Fruit fly (Drosophila melanogaster): ENCODE results near the gene PIG-Wa.

The PIG-Wa gene

DNA sequence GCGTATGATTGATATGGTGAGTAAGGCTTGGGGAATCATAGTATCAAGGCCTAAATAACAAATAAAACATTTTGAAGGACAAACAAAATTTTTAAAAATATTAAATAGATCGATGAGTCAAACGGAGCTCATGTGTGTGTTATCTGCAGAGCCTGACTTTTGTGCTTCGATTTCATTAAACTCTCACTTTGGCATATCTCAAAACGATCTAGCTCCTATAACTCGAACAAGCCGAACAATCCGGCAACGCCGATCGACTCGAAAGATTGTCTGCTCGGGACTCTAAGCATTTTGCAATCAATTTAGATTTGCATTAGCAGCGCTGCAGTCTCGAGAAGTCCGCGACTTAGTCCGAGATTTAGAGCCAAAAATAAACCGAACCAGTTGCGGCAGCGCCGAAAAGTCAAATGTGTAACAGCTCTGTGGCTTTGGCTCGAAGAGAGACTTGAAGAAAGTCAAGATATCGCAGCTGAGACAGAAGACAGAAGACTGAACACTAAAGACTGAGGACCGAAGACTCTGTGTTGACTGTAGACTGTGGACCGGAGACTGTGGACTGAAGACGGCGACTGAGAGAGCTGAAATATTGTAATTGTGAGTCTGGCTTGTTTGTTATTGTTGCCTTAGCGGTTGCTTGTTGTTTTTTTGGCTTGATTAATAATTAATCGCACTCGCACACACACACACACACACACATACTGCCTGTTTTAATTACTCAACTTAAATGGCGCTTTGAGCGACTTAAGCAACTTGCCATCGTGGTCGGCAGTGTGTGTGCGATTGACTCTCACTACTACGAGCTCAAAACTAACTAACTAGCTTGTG is 44.6 kb downstream of the PIG-Wa start (continued):
- TF ChIP-seq Met (GFP tag; optimal IDR thresholded peaks at IDR 0.05) (no peak), Sox15 (GFP tag; optimal IDR thresholded peaks at IDR 0.05) (no peak)

DNA sequence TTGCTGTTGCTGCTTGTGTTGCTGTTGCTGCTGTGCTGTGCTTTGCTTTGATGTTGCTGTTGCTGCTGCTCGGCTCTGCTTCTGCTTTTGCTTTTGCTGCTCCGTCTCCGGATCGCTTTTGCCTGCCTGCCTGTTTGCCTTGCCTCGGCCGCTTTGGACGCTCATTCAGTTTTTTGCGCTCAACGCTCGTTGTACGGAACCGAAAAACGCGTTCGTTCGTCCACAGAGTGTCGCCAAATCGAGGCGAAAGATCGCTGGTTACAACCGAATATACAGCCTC is 45.1 kb downstream of the PIG-Wa start, which contains the start of gene dpp:
Gene dpp (plus strand): TSS at position 164 of the 280 bp plus-strand sequence.
- no peak for TF ChIP-seq OdsH (GFP tag; optimal IDR thresholded peaks at IDR 0.05)
- no peak for TF ChIP-seq CG34406 (GFP tag; optimal IDR thresholded peaks at IDR 0.05)
- TF ChIP-seq CG3919 (GFP tag; optimal IDR thresholded peaks at IDR 0.05) = peak; percentile 36
- no peak for TF ChIP-seq CG6792 (GFP tag; optimal IDR thresholded peaks at IDR 0.05)
- peak; percentile 32 for TF ChIP-seq svp (GFP tag)
- no peak for TF ChIP-seq Sox15 (GFP tag; optimal IDR thresholded peaks at IDR 0.05)
- TF ChIP-seq pdm3 (GFP tag; optimal IDR thresholded peaks at IDR 0.05) = no peak
- TF ChIP-seq CG4318 (GFP tag; optimal IDR thresholded peaks at IDR 0.05) = no peak
- 0 out of 3 replicates have a peak, but pooled peaks have one; percentile 25 for TF ChIP-seq CG6163 (GFP tag; IDR thresholded peaks at IDR 0.05)
- TF ChIP-seq CG6808 (GFP tag; optimal IDR thresholded peaks at IDR 0.05) = no peak
- TF ChIP-seq CG16779 (tag; optimal IDR thresholded peaks at IDR 0.05) = no peak

DNA sequence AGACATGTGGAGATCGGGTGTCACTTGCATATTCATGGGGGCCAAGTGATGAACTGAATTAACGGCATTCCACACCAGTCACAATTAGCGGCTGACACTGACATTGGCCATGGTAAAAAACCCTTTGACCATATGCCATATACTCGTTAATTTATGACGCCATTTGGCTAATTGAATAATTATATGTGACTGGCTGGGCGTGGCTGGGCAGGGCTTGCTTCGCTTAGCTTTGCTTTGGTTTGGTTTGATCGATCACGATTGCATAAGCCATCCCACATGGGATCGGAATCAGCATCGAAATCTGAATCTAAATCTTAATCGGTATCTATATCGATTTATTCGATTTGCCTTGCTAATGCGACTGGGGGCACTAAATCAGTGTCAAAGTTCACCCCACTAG is 46.6 kb downstream of the PIG-Wa start:
- no peak for TF ChIP-seq CG8632 (GFP tag; optimal IDR thresholded peaks at IDR 0.05)
- TF ChIP-seq Hr38 (GFP tag; optimal IDR thresholded peaks at IDR 0.05) = no peak
- TF ChIP-seq CG3919 (GFP tag; optimal IDR thresholded peaks at IDR 0.05) = no peak
- TF ChIP-seq CG1621 (tag; optimal IDR thresholded peaks at IDR 0.05) = no peak
- no peak for TF ChIP-seq Sox102F (GFP tag; optimal IDR thresholded peaks at IDR 0.05)
- TF ChIP-seq svp (GFP tag) = no peak
- no peak for TF ChIP-seq Smox (GFP tag; optimal IDR thresholded peaks at IDR 0.05)
- no peak for TF ChIP-seq CG6276 (GFP tag; optimal IDR thresholded peaks at IDR 0.05)
- no peak for TF ChIP-seq Sox15 (GFP tag; optimal IDR thresholded peaks at IDR 0.05)
- TF ChIP-seq pdm3 (GFP tag; optimal IDR thresholded peaks at IDR 0.05) = no peak
- no peak for TF ChIP-seq Eip75B (GFP tag; optimal IDR thresholded peaks at IDR 0.05)
- TF ChIP-seq Hr39 (GFP tag; optimal IDR thresholded peaks at IDR 0.05) = no peak
- TF ChIP-seq eg (GFP tag; IDR thresholded peaks at IDR 0.05) = no peak
- no peak for TF ChIP-seq CG6163 (GFP tag; IDR thresholded peaks at IDR 0.05)
- TF ChIP-seq Lpt (GFP tag; optimal IDR thresholded peaks at IDR 0.05) = no peak

DNA sequence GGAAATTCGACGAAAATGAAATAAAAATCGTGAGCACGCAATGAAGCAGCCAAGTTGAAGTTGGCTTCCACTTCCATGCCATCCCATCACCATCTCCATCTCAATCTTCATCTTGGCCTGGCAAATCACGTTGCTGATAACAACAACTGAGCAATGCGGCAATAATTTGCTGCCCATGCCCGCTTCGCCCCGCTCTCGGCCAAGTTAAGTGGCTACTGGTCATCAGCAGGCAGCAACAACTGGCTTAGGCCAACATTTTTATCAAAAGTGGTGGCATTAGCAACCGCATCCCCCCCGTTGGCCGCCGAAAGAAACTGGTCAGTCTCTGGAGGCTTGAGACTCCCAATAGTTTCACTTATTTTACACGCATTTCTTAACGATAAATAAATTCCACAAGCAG is 47.2 kb downstream of the PIG-Wa start:
- no peak for TF ChIP-seq CG6792 (GFP tag; optimal IDR thresholded peaks at IDR 0.05)
- no peak for TF ChIP-seq acj6 (GFP tag; optimal IDR thresholded peaks at IDR 0.05)
- TF ChIP-seq CG32006 (GFP tag; optimal IDR thresholded peaks at IDR 0.05) = no peak
- TF ChIP-seq cyc (GFP tag; optimal IDR thresholded peaks at IDR 0.05) = no peak
- no peak for TF ChIP-seq OdsH (GFP tag; optimal IDR thresholded peaks at IDR 0.05)
- TF ChIP-seq fd85E (GFP tag; optimal IDR thresholded peaks at IDR 0.05) = no peak
- TF ChIP-seq CG34406 (GFP tag; optimal IDR thresholded peaks at IDR 0.05) = no peak
- TF ChIP-seq Ets96B (tag; optimal IDR thresholded peaks at IDR 0.05) = no peak
- TF ChIP-seq spab (GFP tag; optimal IDR thresholded peaks at IDR 0.05) = no peak
- no peak for TF ChIP-seq CG10669 (GFP tag; optimal IDR thresholded peaks at IDR 0.05)
- no peak for TF ChIP-seq CG9139 (GFP tag; optimal IDR thresholded peaks at IDR 0.05)
- TF ChIP-seq Gug (GFP tag; IDR thresholded peaks at IDR 0.05) = no peak
- TF ChIP-seq Eip93F (GFP tag; optimal IDR thresholded peaks at IDR 0.05) = no peak
- no peak for TF ChIP-seq CG8632 (GFP tag; optimal IDR thresholded peaks at IDR 0.05)

DNA sequence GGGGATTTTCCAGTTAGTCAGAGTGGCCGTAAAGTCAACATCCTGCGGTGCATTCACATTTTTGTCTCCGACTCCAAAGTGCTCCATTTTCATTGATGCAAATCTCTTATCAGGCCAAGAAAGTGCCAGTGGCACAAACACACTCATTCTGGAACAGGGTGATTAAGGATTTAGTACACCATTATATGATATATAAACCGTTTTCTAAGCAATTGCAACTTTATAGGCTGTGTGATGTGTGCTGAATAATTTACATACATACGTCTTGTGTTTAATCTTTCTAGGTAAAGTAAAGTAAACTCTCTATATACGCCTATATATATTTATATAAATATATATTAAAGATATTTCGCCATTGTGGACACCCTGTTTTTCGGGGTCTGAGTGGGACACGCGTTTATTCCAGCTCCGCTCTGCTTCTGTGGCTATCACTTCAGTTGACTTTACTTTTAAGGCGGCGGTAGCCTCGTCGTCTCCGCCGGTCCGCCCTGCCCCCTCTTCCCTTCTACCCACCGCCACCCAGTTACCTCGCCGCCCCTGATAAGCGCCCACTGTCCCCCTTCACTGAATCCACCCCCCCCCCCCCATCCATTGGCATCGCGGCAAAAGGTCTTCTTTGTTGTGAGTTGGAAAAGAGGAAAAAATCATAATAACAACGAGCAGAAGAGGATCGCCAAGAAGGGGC is 49.9 kb downstream of the PIG-Wa start:
- TF ChIP-seq acj6 (GFP tag; optimal IDR thresholded peaks at IDR 0.05) (peak; percentile 37), CG32006 (GFP tag; optimal IDR thresholded peaks at IDR 0.05) (peak; percentile 59), Eip78C (GFP tag) (peak; percentile 75), CG15336 (GFP tag; IDR thresholded peaks at IDR 0.05) (peak; percentile 72), vri (GFP tag; optimal IDR thresholded peaks at IDR 0.05) (peak; percentile 10), ss (GFP tag; optimal IDR thresholded peaks at IDR 0.05) (peak; percentile 24 to 37), Sox14 (GFP tag; optimal IDR thresholded peaks at IDR 0.05) (peak; percentile 31), CG11762 (GFP tag; optimal IDR thresholded peaks at IDR 0.05; ENCODE audit: insufficient read depth) (peak; percentile 64), salr (GFP tag; optimal IDR thresholded peaks at IDR 0.05) (peak in 1 of 2 experiments; percentile 69), net (GFP tag; optimal IDR thresholded peaks at IDR 0.05) (peak; percentile 57), Gug (GFP tag; IDR thresholded peaks at IDR 0.05) (peak; percentile 54), CG6808 (GFP tag; optimal IDR thresholded peaks at IDR 0.05) (peak; percentile 43), Ets21C (GFP tag; optimal IDR thresholded peaks at IDR 0.05) (no peak), fd59A (GFP tag; optimal IDR thresholded peaks at IDR 0.05) (peak; percentile 44), Blimp-1 (GFP tag; optimal IDR thresholded peaks at IDR 0.05) (no peak)

Measured in whole organism, prepupa.